Fruit fly (Drosophila melanogaster) whole organism, embryonic: Measurements from ENCODE around the gene firl.

Experiments
- Abd-B ChIP-seq: fragments of 200-800 bp; sonication (Bioruptor generic); optimal IDR thresholded peaks from 2 replicates; lab custom pipeline; 2018; ENCODE audit warnings: missing biosample characterization, mild to moderate bottlenecking, missing genetic modification characterization, moderate library complexity
- CG10321 ChIP-seq: fragments of 200-800 bp; sonication (Bioruptor generic); IDR thresholded peaks from 2 replicates; pipeline ENCODE4 v1.3.6; 2022; ENCODE audit warnings: missing biosample characterization, missing genetic modification characterization
- CG10431 ChIP-seq: fragments of 200-800 bp; sonication (Bioruptor generic); optimal IDR thresholded peaks from 3 replicates; lab custom pipeline; 2018; ENCODE audit warnings: missing biosample characterization, mild to moderate bottlenecking, missing genetic modification characterization
- CG12104 ChIP-seq: fragments of 200-800 bp; sonication (Bioruptor generic); optimal IDR thresholded peaks from 3 replicates; lab custom pipeline; 2016; ENCODE audit warnings: missing biosample characterization, missing genetic modification characterization
- CG15479 ChIP-seq: fragments of 200-800 bp; sonication (Bioruptor generic); optimal IDR thresholded peaks from 3 replicates; lab custom pipeline; 2019; ENCODE audit warnings: missing biosample characterization, mild to moderate bottlenecking, missing genetic modification characterization, moderate library complexity
- CG15696 ChIP-seq: fragments of 200-800 bp; sonication (Bioruptor generic); optimal IDR thresholded peaks from 2 replicates; lab custom pipeline; 2019; ENCODE audit warnings: missing biosample characterization, mild to moderate bottlenecking, missing genetic modification characterization, moderate library complexity
- CG17359 ChIP-seq: fragments of 200-800 bp; sonication (Bioruptor generic); optimal IDR thresholded peaks from 3 replicates; lab custom pipeline; 2018; ENCODE audit warnings: missing biosample characterization, mild to moderate bottlenecking, missing genetic modification characterization, moderate library complexity
- CG2129 ChIP-seq: fragments of 200-800 bp; sonication (Bioruptor generic); IDR thresholded peaks from 2 replicates; pipeline ENCODE4 v1.3.6; 2022; ENCODE audit warnings: missing biosample characterization, missing genetic modification characterization; ENCODE audit not compliant: partially characterized antibody
- CG2199 ChIP-seq: fragments of 200-800 bp; sonication (Bioruptor generic); IDR thresholded peaks from 3 replicates; pipeline ENCODE4 v1.3.6; 2022; ENCODE audit warnings: missing biosample characterization, missing genetic modification characterization
- CG30020 ChIP-seq: fragments of 200-800 bp; optimal IDR thresholded peaks from 2 replicates; lab custom pipeline; 2019; ENCODE audit warnings: missing biosample characterization, mild to moderate bottlenecking, missing genetic modification characterization, moderate library complexity
- CG33213 ChIP-seq: fragments of 200-800 bp; sonication (Bioruptor generic); optimal IDR thresholded peaks from 3 replicates; lab custom pipeline; 2016; ENCODE audit warnings: missing biosample characterization, missing genetic modification characterization
- CG4282 ChIP-seq: fragments of 200-800 bp; sonication (Bioruptor generic); optimal IDR thresholded peaks from 2 replicates; lab custom pipeline; 2016; ENCODE audit warnings: missing biosample characterization, missing genetic modification characterization
- CG4820 ChIP-seq: fragments of 200-800 bp; sonication (Bioruptor generic); optimal IDR thresholded peaks from 3 replicates; lab custom pipeline; 2016; ENCODE audit warnings: missing biosample characterization, missing genetic modification characterization
- CG8089 ChIP-seq: fragments of 200-800 bp; sonication (Bioruptor generic); optimal IDR thresholded peaks from 3 replicates; lab custom pipeline; 2016; ENCODE audit warnings: missing biosample characterization, missing genetic modification characterization
- CG8478 ChIP-seq: fragments of >200 bp; optimal IDR thresholded peaks from 2 replicates; lab custom pipeline; 2018
- CG8924 ChIP-seq: fragments of 200-800 bp; optimal IDR thresholded peaks from 3 replicates; lab custom pipeline; 2019; ENCODE audit warnings: missing biosample characterization, mild to moderate bottlenecking, missing genetic modification characterization, moderate library complexity
- CG9932 ChIP-seq: fragments of 200-800 bp; sonication (Bioruptor generic); IDR thresholded peaks from 2 replicates; pipeline ENCODE4 v1.3.6; 2022; ENCODE audit warnings: missing biosample characterization, missing genetic modification characterization
- D19A ChIP-seq: fragments of 200-800 bp; optimal IDR thresholded peaks from 3 replicates; lab custom pipeline; 2019; ENCODE audit warnings: missing biosample characterization, mild to moderate bottlenecking, missing genetic modification characterization, moderate library complexity
- E2f1 ChIP-seq: fragments of 200-800 bp; sonication (Bioruptor generic); IDR thresholded peaks from 2 replicates; pipeline ENCODE4 v1.3.6; 2022; ENCODE audit warnings: missing biosample characterization, missing genetic modification characterization
- Ets65A ChIP-seq: fragments of 200-800 bp; sonication (Bioruptor generic); peaks from one replicate; lab custom pipeline; 2016; ENCODE audit warnings: missing biosample characterization, missing genetic modification characterization
- Fer2 ChIP-seq: fragments of 200-800 bp; sonication (Bioruptor generic); optimal IDR thresholded peaks from 2 replicates; lab custom pipeline; 2018; ENCODE audit warnings: missing biosample characterization, mild to moderate bottlenecking, missing genetic modification characterization, moderate library complexity
- Kr ChIP-seq: fragments of 200-800 bp; sonication (Bioruptor generic); optimal IDR thresholded peaks from 2 replicates; lab custom pipeline; 2017; ENCODE audit warnings: missing biosample characterization, mild to moderate bottlenecking, missing genetic modification characterization
- Opbp ChIP-seq: fragments of 200-800 bp; sonication (Bioruptor generic); IDR thresholded peaks from 3 replicates; pipeline ENCODE4 v1.3.6; 2022; ENCODE audit warnings: missing biosample characterization, missing genetic modification characterization; ENCODE audit not compliant: partially characterized antibody
- Ptx1 ChIP-seq: fragments of 200-800 bp; sonication (Bioruptor generic); IDR thresholded peaks from 2 replicates; pipeline ENCODE4 v1.3.6; 2022; ENCODE audit warnings: missing biosample characterization, missing genetic modification characterization
- Side ChIP-seq: fragments of 200-800 bp; sonication (Bioruptor generic); optimal IDR thresholded peaks from 2 replicates; lab custom pipeline; 2016; ENCODE audit warnings: missing biosample characterization, missing genetic modification characterization
- Six4 ChIP-seq: fragments of 200-800 bp; sonication (Bioruptor generic); optimal IDR thresholded peaks from 2 replicates; lab custom pipeline; 2016; ENCODE audit warnings: missing biosample characterization, missing genetic modification characterization
- ac ChIP-seq: fragments of 200-800 bp; sonication (Bioruptor generic); optimal IDR thresholded peaks from 3 replicates; lab custom pipeline; 2017; ENCODE audit warnings: missing biosample characterization, mild to moderate bottlenecking, missing genetic modification characterization
- ato ChIP-seq: fragments of 200-800 bp; sonication (Bioruptor generic); IDR thresholded peaks from 2 replicates; pipeline ENCODE4 v1.3.6; 2022; ENCODE audit warnings: missing biosample characterization, missing genetic modification characterization; ENCODE audit not compliant: partially characterized antibody
- cad ChIP-seq: fragments of >200 bp; optimal IDR thresholded peaks from 2 replicates; lab custom pipeline; 2017; ENCODE audit warnings: missing biosample characterization, missing genetic modification characterization
- cg ChIP-seq: fragments of 200-800 bp; sonication (Bioruptor generic); optimal IDR thresholded peaks from 3 replicates; lab custom pipeline; 2019; ENCODE audit warnings: missing biosample characterization, mild to moderate bottlenecking, missing genetic modification characterization, moderate library complexity
- da ChIP-seq: fragments of 200-800 bp; sonication (Bioruptor generic); optimal IDR thresholded peaks from 2 replicates; lab custom pipeline; 2016; ENCODE audit warnings: missing biosample characterization, missing genetic modification characterization
- exex ChIP-seq: fragments of 200-800 bp; sonication (Bioruptor generic); optimal IDR thresholded peaks from 4 replicates; lab custom pipeline; 2018; ENCODE audit warnings: missing biosample characterization, mild to moderate bottlenecking, missing genetic modification characterization, moderate library complexity
- fru ChIP-seq: fragments of >200 bp; optimal IDR thresholded peaks from 2 replicates; lab custom pipeline; 2017
- hb ChIP-seq: fragments of 200-800 bp; sonication (Bioruptor generic); IDR thresholded peaks from 3 replicates; pipeline ENCODE4 v1.3.6; 2022; ENCODE audit warnings: missing biosample characterization, missing genetic modification characterization; ENCODE audit not compliant: partially characterized antibody
- insv ChIP-seq, 2 experiments: fragments of 200-800 bp; sonication (Bioruptor generic); optimal IDR thresholded peaks; 3 replicates each; lab custom pipeline; 2016 to 2018; ENCODE audit warnings: missing biosample characterization in 2 of 2, missing genetic modification characterization in 2 of 2
- inv ChIP-seq: fragments of 200-800 bp; sonication (Bioruptor generic); IDR thresholded peaks from 2 replicates; pipeline ENCODE4 v1.3.6; 2022; ENCODE audit warnings: missing biosample characterization, missing genetic modification characterization; ENCODE audit not compliant: partially characterized antibody
- kni ChIP-seq: fragments of 200-800 bp; sonication (Bioruptor generic); optimal IDR thresholded peaks from 3 replicates; lab custom pipeline; 2017; ENCODE audit warnings: mild to moderate bottlenecking, missing biosample characterization, missing genetic modification reagents, missing genetic modification characterization
- org-1 ChIP-seq: fragments of 200-800 bp; sonication (Bioruptor generic); optimal IDR thresholded peaks from 2 replicates; lab custom pipeline; 2017; ENCODE audit warnings: missing biosample characterization, missing genetic modification characterization
- pita ChIP-seq: fragments of 200-800 bp; sonication (Bioruptor generic); optimal IDR thresholded peaks from 2 replicates; lab custom pipeline; 2017; ENCODE audit warnings: missing biosample characterization, mild to moderate bottlenecking, missing genetic modification characterization
- pnt ChIP-seq: fragments of 200-800 bp; sonication (Bioruptor generic); optimal IDR thresholded peaks from 3 replicates; lab custom pipeline; 2016; ENCODE audit warnings: missing biosample characterization, missing genetic modification characterization
- prd ChIP-seq, 3 experiments: fragments of >200 bp in 2 of 3; fragments of 200-800 bp in 1 of 3; sonication (Bioruptor generic) in 1 of 3; optimal IDR thresholded peaks in 2 of 3; IDR thresholded peaks in 1 of 3; 2 replicates in 2 of 3; 3 replicates in 1 of 3; pipeline versions ENCODE4 v1.3.6 to Lab custom; 2017 to 2022; ENCODE audit warnings: missing biosample characterization in 1 of 3, missing genetic modification characterization in 1 of 3
- sc ChIP-seq, 3 experiments: fragments of >200 bp in 2 of 3; fragments of 200-800 bp in 1 of 3; sonication (Bioruptor generic) in 1 of 3; optimal IDR thresholded peaks; 2 replicates in 2 of 3; 3 replicates in 1 of 3; lab custom pipeline; 2017; ENCODE audit warnings: mild to moderate bottlenecking in 1 of 3, missing biosample characterization in 1 of 3, missing genetic modification characterization in 1 of 3, missing genetic modification reagents in 1 of 3
- sens ChIP-seq: fragments of 200-800 bp; sonication (Bioruptor generic); peaks from one replicate; lab custom pipeline; 2016; ENCODE audit warnings: missing biosample characterization, missing genetic modification characterization
- sna ChIP-seq: fragments of 200-800 bp; sonication (Bioruptor generic); IDR thresholded peaks from 2 replicates; pipeline ENCODE4 v1.3.6; 2022; ENCODE audit warnings: missing biosample characterization, missing genetic modification characterization; ENCODE audit not compliant: partially characterized antibody
- stwl ChIP-seq: fragments of 200-800 bp; sonication (Bioruptor generic); optimal IDR thresholded peaks from 3 replicates; lab custom pipeline; 2018; ENCODE audit warnings: missing biosample characterization, mild to moderate bottlenecking, missing genetic modification characterization, moderate library complexity
- tgo ChIP-seq: fragments of 200-800 bp; sonication (Bioruptor generic); IDR thresholded peaks from 3 replicates; pipeline ENCODE4 v1.3.6; 2022; ENCODE audit warnings: missing biosample characterization, missing genetic modification characterization
- tll ChIP-seq, 2 experiments: fragments of 200-800 bp in 1 of 2; fragments of >200 bp in 1 of 2; sonication (Bioruptor generic) in 1 of 2; optimal IDR thresholded peaks; 2 replicates each; lab custom pipeline; 2017 to 2019; ENCODE audit warnings: missing biosample characterization in 2 of 2, missing genetic modification characterization in 2 of 2, mild to moderate bottlenecking in 1 of 2, moderate library complexity in 1 of 2
- vfl ChIP-seq: fragments of 200-800 bp; sonication (Bioruptor generic); optimal IDR thresholded peaks from 2 replicates; lab custom pipeline; 2016; ENCODE audit warnings: missing biosample characterization, missing genetic modification characterization
- zen ChIP-seq: fragments of 200-800 bp; sonication (Bioruptor generic); optimal IDR thresholded peaks from 3 replicates; lab custom pipeline; 2018; ENCODE audit warnings: missing biosample characterization, mild to moderate bottlenecking, missing genetic modification characterization, moderate library complexity

The firl gene

DNA sequence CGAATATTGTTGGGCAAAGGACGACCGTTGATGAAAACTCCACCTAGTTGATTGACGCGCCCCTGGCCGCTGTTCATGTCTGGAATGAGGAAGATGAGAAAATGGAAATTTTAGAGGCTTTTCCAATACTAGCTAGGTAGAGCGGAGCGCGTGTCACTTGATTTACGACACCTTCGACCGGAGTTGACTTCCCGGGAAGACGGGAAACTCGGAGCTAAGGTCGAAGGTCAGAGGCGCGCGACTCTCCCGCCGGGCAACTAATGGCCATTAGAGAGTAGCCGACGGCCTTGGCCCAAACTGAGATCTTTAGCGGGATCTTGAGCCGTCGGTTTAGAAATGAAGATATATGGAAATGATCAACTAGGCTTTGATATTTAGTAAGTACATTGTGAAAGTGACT lies 18.4 kb upstream of the firl start:
- TF ChIP-seq zen (tag; lab: Kevin White, UChicago) (peak; percentile 59), pnt (GFP tag; lab: Kevin White, UChicago) (no peak), cad (peak; percentile 83), CG8089 (no peak), Ets65A (GFP tag; lab: Kevin White, UChicago) (peak; percentile 72)

DNA sequence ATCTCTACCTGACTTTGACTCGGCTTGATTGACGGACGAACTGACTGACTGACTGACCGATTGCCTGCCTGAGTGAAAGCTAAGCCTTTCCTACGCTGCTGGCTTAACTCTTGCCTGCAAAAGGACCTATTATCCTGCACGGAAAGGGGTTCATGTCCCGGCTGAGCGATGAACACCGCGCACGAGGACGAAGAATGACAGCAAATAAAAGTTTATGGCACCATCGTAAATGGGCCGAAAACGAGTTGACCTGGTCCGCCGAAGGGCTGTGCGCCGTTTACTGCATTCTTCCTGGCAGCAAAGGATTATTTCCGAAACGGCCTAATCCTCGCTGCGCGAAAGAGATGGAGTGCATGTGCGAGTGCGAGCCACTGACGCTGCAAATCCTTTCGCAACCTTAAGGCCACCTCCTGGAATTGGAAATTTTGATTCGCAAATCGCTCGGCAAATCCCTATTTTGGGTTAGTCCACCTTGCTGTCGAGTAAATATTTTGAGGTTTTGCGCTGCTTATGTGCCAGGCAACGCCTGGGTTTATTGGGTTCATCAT lies 14.6 kb upstream of the firl start:
- TF ChIP-seq CG8924 (tag; lab: Kevin White, UChicago) (no peak), Ptx1 (GFP tag; lab: Robert Waterston, UW) (no peak), E2f1 (GFP tag; lab: Robert Waterston, UW) (no peak), sna (GFP tag; lab: Robert Waterston, UW) (no peak), tll (GFP tag; optimal IDR thresholded peaks at IDR 0.05; lab: Kevin White, UChicago) (peak; percentile 41 to 100), CG15696 (tag; lab: Kevin White, UChicago) (no peak), exex (tag; lab: Kevin White, UChicago) (no peak), ato (GFP tag; lab: Robert Waterston, UW) (no peak), Fer2 (no peak), pita (GFP tag; lab: Kevin White, UChicago) (no peak), CG4282 (no peak), Opbp (GFP tag; lab: Robert Waterston, UW) (no peak), CG12104 (no peak), CG2199 (0 out of 3 replicates have a peak, but pooled peaks have one; percentile 16), Six4 (GFP tag; lab: Kevin White, UChicago) (no peak), prd (optimal IDR thresholded peaks at IDR 0.05; lab: Kevin White, UChicago) (no peak), prd (GFP tag; IDR thresholded peaks at IDR 0.05; lab: Robert Waterston, UW) (peak; percentile 41; the same call in 1 of the 3 replicates), CG4820 (no peak), CG30020 (tag; lab: Kevin White, UChicago) (no peak), ac (GFP tag; lab: Kevin White, UChicago) (no peak), Kr (peak; percentile 73), hb (no peak), sc (optimal IDR thresholded peaks at IDR 0.05; lab: Kevin White, UChicago) (no peak), sc (GFP tag; optimal IDR thresholded peaks at IDR 0.05; lab: Kevin White, UChicago) (no peak), cg (GFP tag; lab: Kevin White, UChicago) (no peak), CG10431 (GFP tag; lab: Kevin White, UChicago) (no peak), vfl (no peak), sens (GFP tag; lab: Kevin White, UChicago) (peak; percentile 67), CG15479 (GFP tag; lab: Kevin White, UChicago) (peak; percentile 93), stwl (no peak), insv (GFP tag; optimal IDR thresholded peaks at IDR 0.05; lab: Kevin White, UChicago) (no peak), fru (lab: Kevin White, UChicago) (no peak), CG9932 (GFP tag; lab: Robert Waterston, UW) (no peak), CG8478 (lab: Kevin White, UChicago) (peak; percentile 67), CG10321 (GFP tag; lab: Robert Waterston, UW) (no peak), org-1 (no peak), da (GFP tag; lab: Kevin White, UChicago) (no peak), CG2129 (GFP tag; lab: Robert Waterston, UW) (no peak), CG17359 (tag; lab: Kevin White, UChicago) (no peak), kni (GFP tag; lab: Kevin White, UChicago) (no peak), CG33213 (no peak), inv (GFP tag; lab: Robert Waterston, UW) (no peak), D19A (tag; lab: Kevin White, UChicago) (no peak), Side (no peak), tgo (no peak), Abd-B (GFP tag; lab: Kevin White, UChicago) (no peak)
